Worm (Caenorhabditis elegans): Measurements from ENCODE around the gene cysl-1.
A peak's percentile ranks its signal among the peaks of the same experiment; 100 is the strongest.

Gene cysl-1

ce11 chrX:9999599-10000201 lies 45.4 kb upstream of the cysl-1 start (continued):
- TF ChIP-seq npax-4 (tag; optimal IDR thresholded peaks at IDR 0.05) (no peak), ahr-1 (tag; optimal IDR thresholded peaks at IDR 0.05) (peak; percentile 10), ceh-31 (tag; optimal IDR thresholded peaks at IDR 0.05) (no peak), madf-2 (tag; optimal IDR thresholded peaks at IDR 0.05) (peak; percentile 100), tbx-7 (tag; optimal IDR thresholded peaks at IDR 0.05) (no peak), hlh-15 (tag; optimal IDR thresholded peaks at IDR 0.05) (no peak), K02D7.2 (tag; optimal IDR thresholded peaks at IDR 0.05) (no peak), pha-4 (tag; optimal IDR thresholded peaks at IDR 0.05) (no peak), gmeb-2 (tag; optimal IDR thresholded peaks at IDR 0.05) (no peak), fkh-6 (tag; optimal IDR thresholded peaks at IDR 0.05) (no peak), T23F11.4 (GFP tag; optimal IDR thresholded peaks at IDR 0.05) (peak; percentile 62), odd-2 (tag; optimal IDR thresholded peaks at IDR 0.05) (no peak), C38D4.7 (GFP tag; optimal IDR thresholded peaks at IDR 0.05) (no peak), ceh-6 (GFP tag; optimal IDR thresholded peaks at IDR 0.05) (peak; percentile 26), unc-42 (tag; optimal IDR thresholded peaks at IDR 0.05) (peak; percentile 19), ttx-3 (tag; optimal IDR thresholded peaks at IDR 0.05) (no peak), ceh-45 (GFP tag; IDR thresholded peaks at IDR 0.05) (no peak), lim-6 (tag; optimal IDR thresholded peaks at IDR 0.05) (no peak), lin-11 (tag; optimal IDR thresholded peaks at IDR 0.05) (peak; percentile 2), syd-9 (tag; optimal IDR thresholded peaks at IDR 0.05) (no peak), ceh-2 (tag; optimal IDR thresholded peaks at IDR 0.05) (no peak), unc-86 (tag; optimal IDR thresholded peaks at IDR 0.05) (peak; percentile 53), che-1 (tag; optimal IDR thresholded peaks at IDR 0.05) (peak; percentile 43), nhr-232 (tag; optimal IDR thresholded peaks at IDR 0.05) (no peak), elt-2 (tag; optimal IDR thresholded peaks at IDR 0.05) (peak; percentile 71), fax-1 (tag; optimal IDR thresholded peaks at IDR 0.05) (no peak), sox-2 (GFP tag; IDR thresholded peaks at IDR 0.05) (no peak), ceh-24 (tag; optimal IDR thresholded peaks at IDR 0.05) (no peak)

DNA sequence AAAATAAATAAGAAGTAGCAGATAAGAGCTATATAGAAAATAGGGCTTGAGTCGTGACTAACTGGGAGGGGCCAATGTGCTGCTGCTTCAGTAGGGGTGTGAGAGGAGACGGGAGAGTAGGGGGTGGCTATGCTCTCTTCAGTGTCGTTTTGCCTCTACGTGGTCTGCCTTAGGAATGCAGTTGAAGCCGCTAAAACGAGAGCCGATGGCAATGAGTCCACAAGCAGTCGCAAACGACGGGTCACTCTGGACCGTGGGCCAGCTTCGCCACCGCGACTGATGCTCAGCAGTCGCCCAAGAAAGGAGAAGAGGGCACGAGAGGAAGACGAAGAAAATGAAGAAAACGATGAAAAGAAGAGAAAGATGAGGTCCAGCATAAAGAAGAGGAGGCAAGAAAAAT lies 44.9 kb upstream of the cysl-1 start, which contains the start of gene grk-1:
Gene grk-1, minus strand, starts transcription at position 17 of the 400 bp plus-strand sequence.
- TF ChIP-seq fax-1 (tag; optimal IDR thresholded peaks at IDR 0.05), result no peak
- peak; percentile 12 for TF ChIP-seq unc-42 (tag; optimal IDR thresholded peaks at IDR 0.05)
- TF ChIP-seq ceh-18 (tag; optimal IDR thresholded peaks at IDR 0.05), result peak; percentile 13
- TF ChIP-seq pha-2 (tag; optimal IDR thresholded peaks at IDR 0.05), result no peak
- TF ChIP-seq ceh-31 (tag; optimal IDR thresholded peaks at IDR 0.05), result peak; percentile 50
- TF ChIP-seq unc-86 (tag; optimal IDR thresholded peaks at IDR 0.05), result no peak
- no peak for TF ChIP-seq pat-9 (tag; optimal IDR thresholded peaks at IDR 0.05)
- peak; percentile 5 for TF ChIP-seq ref-2 (tag; optimal IDR thresholded peaks at IDR 0.05)
- TF ChIP-seq dmd-4 (tag; optimal IDR thresholded peaks at IDR 0.05; ENCODE audit: borderline replicate concordance), result peak; percentile 3
- no peak for TF ChIP-seq zip-5 (tag; optimal IDR thresholded peaks at IDR 0.05)
- peak; percentile 16 for TF ChIP-seq sdc-2 (tag; optimal IDR thresholded peaks at IDR 0.05)
- TF ChIP-seq pha-4 (tag; optimal IDR thresholded peaks at IDR 0.05), result no peak
- peak; percentile 28 for TF ChIP-seq ceh-14 (tag; optimal IDR thresholded peaks at IDR 0.05)

ce11 chrX:9997344-9997743 lies 43.0 kb upstream of the cysl-1 start:
- TF ChIP-seq ttx-3 (tag; optimal IDR thresholded peaks at IDR 0.05) (no peak), pat-9 (tag; optimal IDR thresholded peaks at IDR 0.05) (no peak), ceh-18 (tag; optimal IDR thresholded peaks at IDR 0.05) (no peak), ceh-30 (tag; optimal IDR thresholded peaks at IDR 0.05) (no peak)

ce11 chrX:9993100-9993499 lies 38.8 kb upstream of the cysl-1 start:
- no peak for TF ChIP-seq hlh-8 (tag; optimal IDR thresholded peaks at IDR 0.05)

Measured in whole organism, late embryonic.